Worm (Caenorhabditis elegans) whole organism, L1 larva: ENCODE results near the gene C34E11.4.

Experiments
- C04F5.9 ChIP-seq: sonication (generic microtip); optimal IDR thresholded peaks from 2 replicates; lab custom pipeline; 2016; ENCODE audit warnings: missing genetic modification characterization, missing compliant biosample characterization
- C34B4.2 ChIP-seq: sonication (generic microtip); optimal IDR thresholded peaks from 2 replicates; lab custom pipeline; 2017; ENCODE audit warnings: mild to moderate bottlenecking, missing genetic modification characterization, missing compliant biosample characterization
- Y116A8C.19 ChIP-seq: sonication (generic microtip); optimal IDR thresholded peaks from 2 replicates; lab custom pipeline; 2016; ENCODE audit warnings: missing compliant biosample characterization, missing genetic modification characterization, borderline replicate concordance
- ama-1 ChIP-seq: fragments of 150-350 bp; optimal IDR thresholded peaks from 2 replicates; lab custom pipeline; 2014
- ceh-63 ChIP-seq: fragments of 200-800 bp; sonication (Bioruptor generic); optimal IDR thresholded peaks from 2 replicates; lab custom pipeline; 2018; ENCODE audit warnings: mild to moderate bottlenecking, missing genetic modification characterization, missing compliant biosample characterization
- ceh-90 ChIP-seq: sonication (generic microtip); optimal IDR thresholded peaks from 2 replicates; lab custom pipeline; 2016; ENCODE audit warnings: missing genetic modification characterization, missing compliant biosample characterization
- dsc-1 ChIP-seq: sonication (generic microtip); optimal IDR thresholded peaks from 2 replicates; lab custom pipeline; 2016; ENCODE audit warnings: mild to moderate bottlenecking, missing genetic modification characterization, missing compliant biosample characterization
- efl-1 ChIP-seq, 4 experiments: fragments of 150-350 bp; optimal IDR thresholded peaks in 3 of 4; peaks in 1 of 4; 1 replicate in 1 of 4; 2 replicates in 3 of 4; lab custom pipeline; 2014; ENCODE audit warnings: missing biosample characterization in 2 of 4, missing genetic modification characterization in 2 of 4, missing genetic modification reagents in 2 of 4
- efl-3 ChIP-seq: fragments of 200-800 bp; sonication (Bioruptor generic); optimal IDR thresholded peaks from 2 replicates; lab custom pipeline; 2018; ENCODE audit warnings: mild to moderate bottlenecking, missing genetic modification characterization, missing compliant biosample characterization
- egl-27 ChIP-seq, 2 experiments: fragments of 150-350 bp in 1 of 2; sonication (generic microtip); optimal IDR thresholded peaks; 3 replicates each; lab custom pipeline; 2017 to 2018; ENCODE audit warnings: missing biosample characterization in 2 of 2, missing genetic modification characterization in 2 of 2, missing genetic modification reagents in 2 of 2
- elt-2 ChIP-seq: sonication (generic microtip); optimal IDR thresholded peaks from 2 replicates; lab custom pipeline; 2016; ENCODE audit warnings: missing genetic modification characterization, mild to moderate bottlenecking, inconsistent platforms, missing compliant biosample characterization, missing genetic modification reagents
- fkh-10 ChIP-seq: sonication (generic microtip); optimal IDR thresholded peaks from 2 replicates; lab custom pipeline; 2017; ENCODE audit warnings: missing biosample characterization, missing genetic modification reagents, missing genetic modification characterization
- fkh-4 ChIP-seq: sonication (generic microtip); optimal IDR thresholded peaks from 2 replicates; lab custom pipeline; 2016; ENCODE audit warnings: missing compliant biosample characterization, missing genetic modification characterization, borderline replicate concordance
- fkh-8 ChIP-seq: sonication (generic microtip); optimal IDR thresholded peaks from 2 replicates; lab custom pipeline; 2016; ENCODE audit warnings: mild to moderate bottlenecking, missing genetic modification characterization, missing compliant biosample characterization
- hlh-17 ChIP-seq: fragments of 200-800 bp; sonication (Bioruptor generic); optimal IDR thresholded peaks from 2 replicates; lab custom pipeline; 2018; ENCODE audit warnings: missing genetic modification characterization, mild to moderate bottlenecking, missing compliant biosample characterization, moderate library complexity, borderline replicate concordance
- irx-1 ChIP-seq: sonication (generic microtip); optimal IDR thresholded peaks from 2 replicates; lab custom pipeline; 2016; ENCODE audit warnings: missing genetic modification characterization, missing compliant biosample characterization
- lin-15B ChIP-seq: fragments of 150-350 bp; sonication (generic microtip); optimal IDR thresholded peaks from 3 replicates; lab custom pipeline; 2014; ENCODE audit warnings: missing biosample characterization, missing genetic modification characterization
- lin-35 ChIP-seq, 2 experiments: fragments of 150-350 bp; optimal IDR thresholded peaks; 2 replicates each; lab custom pipeline; 2014; ENCODE audit warnings: missing biosample characterization in 2 of 2, missing genetic modification characterization in 2 of 2, missing genetic modification reagents in 2 of 2
- lin-39 ChIP-seq: fragments of 150-350 bp; optimal IDR thresholded peaks from 2 replicates; lab custom pipeline; 2014; ENCODE audit warnings: missing biosample characterization, missing genetic modification reagents, missing genetic modification characterization
- mab-9 ChIP-seq: fragments of 200-800 bp; sonication (Bioruptor generic); IDR thresholded peaks from 2 replicates; pipeline ENCODE4 v1.3.6; 2022; ENCODE audit warnings: missing genetic modification reagents, missing genetic modification characterization, missing compliant biosample characterization
- nhr-12 ChIP-seq: sonication (generic microtip); optimal IDR thresholded peaks from 2 replicates; lab custom pipeline; 2017; ENCODE audit warnings: missing biosample characterization, missing genetic modification characterization
- nhr-19 ChIP-seq: fragments of 200-800 bp; sonication (Bioruptor generic); conservative IDR thresholded peaks from 2 replicates; pipeline ENCODE4 v1.3.6; 2022; ENCODE audit warnings: missing genetic modification characterization, missing compliant biosample characterization
- nhr-28 ChIP-seq: fragments of 150-350 bp; optimal IDR thresholded peaks from 2 replicates; lab custom pipeline; 2014; ENCODE audit warnings: missing biosample characterization, missing genetic modification characterization
- nhr-47 ChIP-seq: sonication (generic microtip); optimal IDR thresholded peaks from 2 replicates; lab custom pipeline; 2016; ENCODE audit warnings: mild to moderate bottlenecking, missing genetic modification characterization, moderate library complexity, missing compliant biosample characterization
- nhr-76 ChIP-seq: sonication (generic microtip); optimal IDR thresholded peaks from 2 replicates; lab custom pipeline; 2017; ENCODE audit warnings: missing biosample characterization, missing genetic modification characterization
- nhr-77 ChIP-seq: fragments of 150-350 bp; optimal IDR thresholded peaks from 2 replicates; lab custom pipeline; 2014; ENCODE audit warnings: missing biosample characterization, missing genetic modification characterization
- nhr-84 ChIP-seq: sonication (generic microtip); optimal IDR thresholded peaks from 2 replicates; lab custom pipeline; 2017; ENCODE audit warnings: missing biosample characterization, missing genetic modification characterization
- nhr-90 ChIP-seq: sonication (generic microtip); optimal IDR thresholded peaks from 2 replicates; lab custom pipeline; 2016; ENCODE audit warnings: mild to moderate bottlenecking, missing genetic modification characterization, missing compliant biosample characterization; ENCODE audit not compliant: poor library complexity
- pag-3 ChIP-seq: sonication (generic microtip); optimal IDR thresholded peaks from 2 replicates; lab custom pipeline; 2017; ENCODE audit warnings: missing genetic modification characterization, mild to moderate bottlenecking, missing compliant biosample characterization, antibody characterized with exemption, borderline replicate concordance; ENCODE audit not compliant: insufficient read depth
- pqm-1 ChIP-seq: sonication (generic microtip); optimal IDR thresholded peaks from 3 replicates; lab custom pipeline; 2017; ENCODE audit warnings: missing biosample characterization, missing genetic modification characterization
- rnt-1 ChIP-seq: sonication (generic microtip); optimal IDR thresholded peaks from 2 replicates; lab custom pipeline; 2016; ENCODE audit warnings: mild to moderate bottlenecking, missing genetic modification characterization, moderate library complexity, missing compliant biosample characterization
- skn-1 ChIP-seq: fragments of 150-350 bp; optimal IDR thresholded peaks from 2 replicates; lab custom pipeline; 2014; ENCODE audit warnings: missing biosample characterization, missing genetic modification characterization
- snpc-4 ChIP-seq: fragments of 150-350 bp; optimal IDR thresholded peaks from 2 replicates; lab custom pipeline; 2014; ENCODE audit warnings: missing biosample characterization, missing genetic modification characterization
- sup-37 ChIP-seq: fragments of 200-800 bp; sonication (Bioruptor generic); optimal IDR thresholded peaks from 2 replicates; lab custom pipeline; 2018; ENCODE audit warnings: mild to moderate bottlenecking, missing genetic modification characterization, missing compliant biosample characterization
- swsn-7 ChIP-seq: sonication (generic microtip); optimal IDR thresholded peaks from 2 replicates; lab custom pipeline; 2016; ENCODE audit warnings: missing genetic modification characterization, missing compliant biosample characterization
- unc-30 ChIP-seq: sonication (generic microtip); optimal IDR thresholded peaks from 2 replicates; lab custom pipeline; 2017; ENCODE audit warnings: missing biosample characterization, missing genetic modification characterization
- unc-86 ChIP-seq: sonication (generic microtip); optimal IDR thresholded peaks from 2 replicates; lab custom pipeline; 2016; ENCODE audit warnings: missing genetic modification characterization, missing compliant biosample characterization
- vab-15 ChIP-seq: sonication (generic microtip); optimal IDR thresholded peaks from 2 replicates; lab custom pipeline; 2017; ENCODE audit warnings: missing genotype, mild to moderate bottlenecking, missing genetic modification characterization, missing compliant biosample characterization
- xbp-1 ChIP-seq: sonication (generic microtip); optimal IDR thresholded peaks from 2 replicates; lab custom pipeline; 2016; ENCODE audit warnings: missing genetic modification characterization, missing compliant biosample characterization
- zag-1 ChIP-seq: fragments of 150-350 bp; optimal IDR thresholded peaks from 2 replicates; lab custom pipeline; 2014; ENCODE audit warnings: missing biosample characterization, missing genetic modification characterization
- zip-4 ChIP-seq: fragments of 200-800 bp; sonication (Bioruptor generic); optimal IDR thresholded peaks from 2 replicates; lab custom pipeline; 2018; ENCODE audit warnings: mild to moderate bottlenecking, missing genetic modification characterization, moderate library complexity, missing compliant biosample characterization

The C34E11.4 gene

DNA sequence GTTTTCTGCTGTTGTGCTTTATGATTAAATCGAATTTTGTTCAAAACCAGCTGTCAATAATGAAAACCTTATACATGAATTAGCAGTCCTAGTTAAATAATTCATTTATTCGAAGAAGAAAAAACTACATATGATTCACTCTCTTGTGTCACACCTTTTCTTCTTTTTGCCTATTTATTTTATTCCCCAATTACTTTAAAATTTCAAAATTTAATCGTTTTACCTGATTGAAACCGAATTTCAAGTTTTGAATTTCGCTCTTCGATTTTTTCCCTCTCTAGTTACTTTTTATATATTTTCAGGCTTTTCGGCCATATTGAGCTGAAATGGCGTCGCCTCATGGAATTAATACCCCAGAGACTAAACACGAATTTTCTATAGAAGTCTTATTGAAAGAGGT lies 48.5 kb downstream of the C34E11.4 start, which contains the start of gene xtr-1:
TSS of gene xtr-1 (plus strand) at position 301 of the 400 bp plus-strand sequence.
- TF ChIP-seq hlh-17 (GFP tag; lab: Kevin White, UChicago): no peak
- TF ChIP-seq ceh-90 (tag; lab: Kevin White, UChicago): no peak
- no peak for TF ChIP-seq Y116A8C.19 (tag; lab: Kevin White, UChicago)
- TF ChIP-seq rnt-1 (tag; lab: Kevin White, UChicago): no peak
- no peak for TF ChIP-seq efl-3 (GFP tag; lab: Kevin White, UChicago)
- no peak for TF ChIP-seq snpc-4 (tag; lab: Kevin White, UChicago)
- TF ChIP-seq vab-15 (tag; lab: Kevin White, UChicago): no peak
- TF ChIP-seq lin-39 (tag; lab: Kevin White, UChicago): no peak
- no peak for TF ChIP-seq egl-27 (tag; optimal IDR thresholded peaks at IDR 0.05; lab: Kevin White, UChicago)
- TF ChIP-seq nhr-28 (tag; lab: Kevin White, UChicago): no peak
- TF ChIP-seq nhr-76 (tag; lab: Kevin White, UChicago): no peak
- TF ChIP-seq ceh-63 (GFP tag; lab: Kevin White, UChicago): no peak
- TF ChIP-seq fkh-8 (tag; lab: Kevin White, UChicago): no peak
- no peak for TF ChIP-seq efl-1 (optimal IDR thresholded peaks at IDR 0.05; lab: Kevin White, UChicago)
- no peak for TF ChIP-seq efl-1 (GFP tag; optimal IDR thresholded peaks at IDR 0.05 in 1 of 2; lab: Kevin White, UChicago)
- no peak for TF ChIP-seq unc-30 (tag; lab: Kevin White, UChicago)
- TF ChIP-seq elt-2: no peak
- no peak for TF ChIP-seq nhr-12 (tag; lab: Kevin White, UChicago)
- TF ChIP-seq nhr-90 (tag; lab: Kevin White, UChicago): no peak
- TF ChIP-seq dsc-1 (tag; lab: Kevin White, UChicago): no peak

DNA sequence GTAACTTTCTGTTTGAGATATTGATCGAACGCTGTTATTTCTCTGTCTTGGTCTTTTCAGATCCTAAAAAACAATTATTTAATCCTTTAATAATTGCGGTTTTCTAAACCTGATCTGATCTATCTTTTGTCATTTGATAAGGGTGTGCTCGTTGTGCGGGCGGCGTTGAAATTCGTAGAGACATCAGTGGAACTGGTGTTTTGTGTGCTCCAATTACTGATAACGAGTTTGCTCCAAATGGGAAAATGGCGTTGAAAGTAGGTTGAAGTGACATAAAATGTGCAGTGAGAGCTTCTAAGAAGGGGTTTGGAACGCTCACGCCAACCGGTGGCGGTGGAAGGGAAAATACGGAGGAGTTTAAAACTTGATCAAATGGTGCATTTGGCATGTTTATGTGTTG lies 50.4 kb downstream of the C34E11.4 start:
- TF ChIP-seq egl-27 (tag; optimal IDR thresholded peaks at IDR 0.05; lab: Kevin White, UChicago) (no peak), skn-1 (no peak), pqm-1 (no peak), nhr-76 (tag; lab: Kevin White, UChicago) (no peak), mab-9 (GFP tag; lab: Robert Waterston, UW) (no peak), rnt-1 (tag; lab: Kevin White, UChicago) (no peak), elt-2 (no peak), nhr-47 (no peak), lin-39 (tag; lab: Kevin White, UChicago) (no peak), pag-3 (no peak), snpc-4 (tag; lab: Kevin White, UChicago) (no peak), lin-35 (GFP tag; optimal IDR thresholded peaks at IDR 0.05; lab: Kevin White, UChicago) (no peak), irx-1 (tag; lab: Kevin White, UChicago) (no peak), C04F5.9 (no peak), nhr-84 (tag; lab: Kevin White, UChicago) (no peak), swsn-7 (tag; lab: Kevin White, UChicago) (no peak), unc-86 (tag; lab: Kevin White, UChicago) (no peak)

DNA sequence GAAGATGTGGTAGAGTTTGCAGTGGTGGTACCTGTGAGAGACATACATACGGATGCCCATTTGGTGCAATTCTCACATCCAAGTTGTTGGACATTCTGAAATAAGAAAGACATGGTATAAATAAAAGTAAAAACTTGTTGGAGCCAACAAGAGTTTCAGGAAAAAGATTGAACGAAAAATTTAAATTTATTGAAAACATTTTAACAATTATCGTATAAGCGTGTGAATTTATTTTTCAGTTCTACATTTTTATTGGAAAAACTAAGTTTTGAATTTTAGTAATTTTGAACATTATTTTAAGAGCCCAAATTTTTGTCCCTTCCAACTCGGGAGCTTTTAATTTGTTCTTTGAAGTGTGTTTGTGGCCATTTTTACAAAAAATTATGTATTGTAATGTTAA lies 50.9 kb downstream of the C34E11.4 start, which contains the start of gene F54F7.8:
TSS of gene F54F7.8 (minus strand) at position 101 of the 400 bp plus-strand sequence.
- TF ChIP-seq nhr-90 (tag; lab: Kevin White, UChicago) (no peak), zag-1 (no peak), egl-27 (tag; optimal IDR thresholded peaks at IDR 0.05; lab: Kevin White, UChicago) (no peak), nhr-19 (no peak), efl-3 (GFP tag; lab: Kevin White, UChicago) (no peak), xbp-1 (tag; lab: Kevin White, UChicago) (no peak), zip-4 (GFP tag; lab: Kevin White, UChicago) (no peak), ama-1 (no peak), C34B4.2 (tag; lab: Kevin White, UChicago) (no peak), fkh-10 (no peak), nhr-76 (tag; lab: Kevin White, UChicago) (no peak), sup-37 (GFP tag; lab: Kevin White, UChicago) (no peak), nhr-77 (no peak), C04F5.9 (no peak), pag-3 (no peak), lin-15B (no peak), fkh-4 (tag; lab: Kevin White, UChicago) (no peak)
